Worm (Caenorhabditis elegans) whole organism, mixed stage, embryonic: ENCODE measurements around the gene C49F8.15.

ENCODE experiments used
- M03D4.4 ChIP-seq: sonication (generic microtip); optimal IDR thresholded peaks from 2 replicates; lab custom pipeline; 2017; ENCODE audit warnings: mild to moderate bottlenecking, missing genetic modification characterization, missing compliant biosample characterization
- bed-3 ChIP-seq: fragments of 200-800 bp; sonication (Bioruptor generic); optimal IDR thresholded peaks from 3 replicates; lab custom pipeline; 2018; ENCODE audit warnings: mild to moderate bottlenecking, missing genetic modification characterization, moderate library complexity, missing compliant biosample characterization
- blmp-1 ChIP-seq: fragments of 150-350 bp; optimal IDR thresholded peaks from 2 replicates; lab custom pipeline; 2014; ENCODE audit warnings: missing biosample characterization, missing genetic modification characterization
- ceh-39 ChIP-seq: fragments of 150-350 bp; optimal IDR thresholded peaks from 2 replicates; lab custom pipeline; 2014; ENCODE audit warnings: missing biosample characterization, missing genetic modification characterization
- ceh-43 ChIP-seq: fragments of 200-800 bp; sonication (Bioruptor generic); optimal IDR thresholded peaks from 2 replicates; lab custom pipeline; 2018; ENCODE audit warnings: mild to moderate bottlenecking, missing genetic modification characterization, moderate library complexity, missing compliant biosample characterization
- ceh-83 ChIP-seq: fragments of 200-800 bp; sonication (Bioruptor generic); optimal IDR thresholded peaks from 2 replicates; lab custom pipeline; 2018; ENCODE audit warnings: mild to moderate bottlenecking, missing genetic modification characterization, missing compliant biosample characterization
- ces-1 ChIP-seq: fragments of 150-350 bp; optimal IDR thresholded peaks from 2 replicates; lab custom pipeline; 2014; ENCODE audit warnings: missing biosample characterization, missing genetic modification reagents, missing genetic modification characterization
- cnd-1 ChIP-seq: fragments of 200-800 bp; sonication (Bioruptor generic); optimal IDR thresholded peaks from 2 replicates; lab custom pipeline; 2018; ENCODE audit warnings: mild to moderate bottlenecking, missing genetic modification characterization, missing compliant biosample characterization
- drap-1 ChIP-seq: fragments of 200-800 bp; sonication (Bioruptor generic); optimal IDR thresholded peaks from 3 replicates; lab custom pipeline; 2018; ENCODE audit warnings: mild to moderate bottlenecking, missing genetic modification characterization, missing compliant biosample characterization
- elt-1 ChIP-seq: sonication (generic microtip); optimal IDR thresholded peaks from 2 replicates; lab custom pipeline; 2017; ENCODE audit warnings: missing genetic modification characterization, mild to moderate bottlenecking, missing compliant biosample characterization, antibody characterized with exemption, moderate library complexity, borderline replicate concordance; ENCODE audit not compliant: insufficient read depth
- elt-3 ChIP-seq: fragments of 150-350 bp; optimal IDR thresholded peaks from 2 replicates; lab custom pipeline; 2014; ENCODE audit warnings: missing biosample characterization, missing genetic modification characterization
- flh-1 ChIP-seq: fragments of 200-800 bp; sonication (Bioruptor generic); optimal IDR thresholded peaks from 2 replicates; lab custom pipeline; 2018; ENCODE audit warnings: mild to moderate bottlenecking, missing genetic modification characterization, moderate library complexity, missing compliant biosample characterization
- ham-2 ChIP-seq: fragments of 200-800 bp; sonication (Bioruptor generic); optimal IDR thresholded peaks from 2 replicates; lab custom pipeline; 2018; ENCODE audit warnings: mild to moderate bottlenecking, missing genetic modification characterization, missing compliant biosample characterization
- hlh-1 ChIP-seq: fragments of 150-350 bp; optimal IDR thresholded peaks from 2 replicates; lab custom pipeline; 2014; ENCODE audit warnings: missing biosample characterization, missing genetic modification reagents, missing genetic modification characterization
- lin-13 ChIP-seq: fragments of 150-350 bp; optimal IDR thresholded peaks from 2 replicates; lab custom pipeline; 2014; ENCODE audit warnings: missing biosample characterization, missing genetic modification characterization
- lsy-2 ChIP-seq: fragments of 150-350 bp; optimal IDR thresholded peaks from 2 replicates; lab custom pipeline; 2014; ENCODE audit warnings: missing biosample characterization, missing genetic modification characterization
- mab-5 ChIP-seq: fragments of 150-350 bp; optimal IDR thresholded peaks from 2 replicates; lab custom pipeline; 2014; ENCODE audit warnings: missing biosample characterization, missing genetic modification characterization
- mep-1 ChIP-seq: fragments of 150-350 bp; optimal IDR thresholded peaks from 2 replicates; lab custom pipeline; 2017; ENCODE audit warnings: missing biosample characterization, missing genetic modification reagents, missing genetic modification characterization, inconsistent platforms
- mls-2 ChIP-seq: sonication (generic microtip); optimal IDR thresholded peaks from 2 replicates; lab custom pipeline; 2016; ENCODE audit warnings: mild to moderate bottlenecking, missing genetic modification characterization, moderate library complexity, missing compliant biosample characterization
- nhr-12 ChIP-seq: fragments of 150-350 bp; optimal IDR thresholded peaks from 2 replicates; lab custom pipeline; 2014; ENCODE audit warnings: missing biosample characterization, missing genetic modification characterization
- nhr-2 ChIP-seq: fragments of 150-350 bp; optimal IDR thresholded peaks from 2 replicates; lab custom pipeline; 2014; ENCODE audit warnings: missing biosample characterization, missing genetic modification characterization
- nhr-237 ChIP-seq: fragments of 150-350 bp; optimal IDR thresholded peaks from 2 replicates; lab custom pipeline; 2014; ENCODE audit warnings: missing biosample characterization, missing genetic modification characterization
- nhr-76 ChIP-seq: sonication (generic microtip); optimal IDR thresholded peaks from 2 replicates; lab custom pipeline; 2017; ENCODE audit warnings: missing biosample characterization, missing genetic modification characterization
- pha-4 ChIP-seq: fragments of 150-350 bp; optimal IDR thresholded peaks from 2 replicates; lab custom pipeline; 2018; ENCODE audit warnings: missing biosample characterization, missing genetic modification reagents, missing genetic modification characterization
- sem-2 ChIP-seq: fragments of 200-800 bp; sonication (Bioruptor generic); optimal IDR thresholded peaks from 2 replicates; lab custom pipeline; 2018; ENCODE audit warnings: mild to moderate bottlenecking, missing genetic modification characterization, missing compliant biosample characterization
- sptf-1 ChIP-seq: sonication (generic microtip); optimal IDR thresholded peaks from 2 replicates; lab custom pipeline; 2017; ENCODE audit warnings: mild to moderate bottlenecking, missing genetic modification characterization, moderate library complexity, missing compliant biosample characterization
- tbx-8 ChIP-seq: fragments of 200-800 bp; sonication (Bioruptor generic); optimal IDR thresholded peaks from 2 replicates; lab custom pipeline; 2018; ENCODE audit warnings: mild to moderate bottlenecking, missing genetic modification characterization, moderate library complexity, missing compliant biosample characterization
- unc-120 ChIP-seq: sonication (generic microtip); optimal IDR thresholded peaks from 2 replicates; lab custom pipeline; 2017; ENCODE audit warnings: missing genetic modification characterization, missing compliant biosample characterization; ENCODE audit not compliant: poor library complexity, severe bottlenecking
- unc-39 ChIP-seq: fragments of 150-350 bp; optimal IDR thresholded peaks from 2 replicates; lab custom pipeline; 2014; ENCODE audit warnings: missing biosample characterization, missing genetic modification characterization
- unc-62 ChIP-seq: fragments of 150-350 bp; optimal IDR thresholded peaks from 2 replicates; lab custom pipeline; 2014; ENCODE audit warnings: missing biosample characterization, missing genetic modification reagents, missing genetic modification characterization
- zip-8 ChIP-seq: fragments of 150-350 bp; optimal IDR thresholded peaks from 2 replicates; lab custom pipeline; 2014; ENCODE audit warnings: missing biosample characterization, missing genetic modification characterization
- ztf-11 ChIP-seq: fragments of 150-350 bp; optimal IDR thresholded peaks from 2 replicates; lab custom pipeline; 2014; ENCODE audit warnings: missing biosample characterization, missing genetic modification characterization

The C49F8.15 gene

ce11 chrX:13325039-13325438 is 37.3 kb downstream of the C49F8.15 start:
- TF ChIP-seq ham-2 (GFP tag; lab: Kevin White, UChicago) (no peak), ztf-11 (no peak), lsy-2 (no peak), sem-2 (GFP tag; lab: Kevin White, UChicago) (no peak), bed-3 (no peak), hlh-1 (tag; lab: Kevin White, UChicago) (no peak), ceh-39 (tag; lab: Kevin White, UChicago) (no peak), ceh-83 (GFP tag; lab: Kevin White, UChicago) (no peak), pha-4 (tag; lab: Kevin White, UChicago) (no peak), mab-5 (tag; lab: Kevin White, UChicago) (no peak), nhr-76 (no peak), nhr-237 (tag; lab: Kevin White, UChicago) (no peak), mep-1 (tag; lab: Kevin White, UChicago) (no peak), flh-1 (no peak), lin-13 (no peak), zip-8 (tag; lab: Kevin White, UChicago) (no peak), elt-1 (tag; lab: Kevin White, UChicago) (no peak)

ce11 chrX:13324326-13324725 is 38.1 kb downstream of the C49F8.15 start:
- TF ChIP-seq nhr-76 (no peak), drap-1 (GFP tag; lab: Kevin White, UChicago) (no peak), M03D4.4 (tag; lab: Kevin White, UChicago) (no peak), elt-3 (tag; lab: Kevin White, UChicago) (no peak), sptf-1 (no peak), unc-120 (tag; lab: Kevin White, UChicago) (no peak), flh-1 (no peak), lin-13 (no peak), blmp-1 (tag; lab: Kevin White, UChicago) (no peak), ceh-39 (tag; lab: Kevin White, UChicago) (no peak), mab-5 (tag; lab: Kevin White, UChicago) (no peak), pha-4 (tag; lab: Kevin White, UChicago) (no peak), ceh-43 (GFP tag; lab: Kevin White, UChicago) (no peak), ces-1 (no peak), mep-1 (tag; lab: Kevin White, UChicago) (no peak), bed-3 (no peak), cnd-1 (tag; lab: Kevin White, UChicago) (no peak), ceh-83 (GFP tag; lab: Kevin White, UChicago) (no peak), ham-2 (GFP tag; lab: Kevin White, UChicago) (no peak)

- no peak for TF ChIP-seq cnd-1 (tag; lab: Kevin White, UChicago)
Observed at ce11 chrX:13323697-13324096, 38.7 kb downstream of the C49F8.15 start.

- TF ChIP-seq nhr-12 (tag; lab: Kevin White, UChicago), result no peak
- TF ChIP-seq unc-120 (tag; lab: Kevin White, UChicago), result no peak
- no peak for TF ChIP-seq sptf-1
- TF ChIP-seq nhr-2, result no peak
- TF ChIP-seq ces-1, result no peak
Observed at ce11 chrX:13322886-13323285, 39.5 kb downstream of the C49F8.15 start, which contains the start of gene F46G10.2. Gene F46G10.2, plus strand, starts transcription at chrX:13322963.

- TF ChIP-seq unc-39 (tag; lab: Kevin White, UChicago) (no peak), nhr-76 (no peak), zip-8 (tag; lab: Kevin White, UChicago) (peak; percentile 2), ceh-39 (tag; lab: Kevin White, UChicago) (no peak), unc-62 (GFP tag; lab: Kevin White, UChicago) (peak; percentile 27), cnd-1 (tag; lab: Kevin White, UChicago) (no peak), tbx-8 (GFP tag; lab: Kevin White, UChicago) (no peak), nhr-237 (tag; lab: Kevin White, UChicago) (no peak), mls-2 (tag; lab: Kevin White, UChicago) (no peak), ztf-11 (no peak), elt-1 (tag; lab: Kevin White, UChicago) (no peak), ceh-43 (GFP tag; lab: Kevin White, UChicago) (no peak), M03D4.4 (tag; lab: Kevin White, UChicago) (no peak), nhr-12 (tag; lab: Kevin White, UChicago) (no peak)
Observed at ce11 chrX:13320575-13320974, 41.8 kb downstream of the C49F8.15 start.
